Fruit fly (Drosophila melanogaster): Measurements from ENCODE around the gene CG7384.
A peak's percentile ranks its signal among the peaks of the same experiment; 100 is the strongest.

Gene CG7384

dm6 chr2L:10506557-10507252, 3.5 kb downstream of the CG7384 start, which contains the start of the genes Myo31DF and CG6094 (continued):
- TF ChIP-seq vnd (GFP tag; IDR thresholded peaks at IDR 0.05; ENCODE audit: partially characterized antibody) (peak; percentile 24; the same call in 1 of the 3 replicates), scrt (GFP tag; optimal IDR thresholded peaks at IDR 0.05) (no peak), da (GFP tag; optimal IDR thresholded peaks at IDR 0.05) (peak; percentile 24), sr (GFP tag; IDR thresholded peaks at IDR 0.05) (peak; percentile 46; the same call in 1 of the 3 replicates), hth (optimal IDR thresholded peaks at IDR 0.05) (no peak), CG11560 (tag; IDR thresholded peaks at IDR 0.05) (no peak), Doc2 (GFP tag; IDR thresholded peaks at IDR 0.05) (no peak), CG18011 (GFP tag; optimal IDR thresholded peaks at IDR 0.05) (peak; percentile 27), CG33213 (GFP tag; optimal IDR thresholded peaks at IDR 0.05) (peak; percentile 60), NC2α (GFP tag; optimal IDR thresholded peaks at IDR 0.05) (no peak), Side (GFP tag; optimal IDR thresholded peaks at IDR 0.05) (peak; percentile 51), ttk (GFP tag; IDR thresholded peaks at IDR 0.05) (no peak), E2f1 (GFP tag; IDR thresholded peaks at IDR 0.05) (no peak), CG11085 (GFP tag; IDR thresholded peaks at IDR 0.05) (no peak), CG10267 (tag; optimal IDR thresholded peaks at IDR 0.05) (peak; percentile 59), CG14050 (GFP tag; IDR thresholded peaks at IDR 0.05) (no peak), luna (GFP tag; optimal IDR thresholded peaks at IDR 0.05) (no peak), trem (tag; optimal IDR thresholded peaks at IDR 0.05) (peak; percentile 80), CG34376 (GFP tag; optimal IDR thresholded peaks at IDR 0.05) (peak; percentile 54), dpn (GFP tag; optimal IDR thresholded peaks at IDR 0.05) (peak; percentile 16 to 39), CG7786 (GFP tag; optimal IDR thresholded peaks at IDR 0.05) (peak; percentile 38), CG13424 (tag; optimal IDR thresholded peaks at IDR 0.05) (peak; percentile 30), CG12071 (GFP tag; optimal IDR thresholded peaks at IDR 0.05) (peak; percentile 40), rib (GFP tag; IDR thresholded peaks at IDR 0.05) (peak; percentile 89), CG6791 (GFP tag; IDR thresholded peaks at IDR 0.05; ENCODE audit: partially characterized antibody) (peak; percentile 68; the same call in 2 of the 3 replicates), CG12769 (tag; optimal IDR thresholded peaks at IDR 0.05) (peak; percentile 76), CG14441 (GFP tag; IDR thresholded peaks at IDR 0.05) (0 out of 2 replicates have a peak, but pooled peaks have one; percentile 34), Bdp1 (GFP tag; optimal IDR thresholded peaks at IDR 0.05) (peak; percentile 43), Opbp (GFP tag; IDR thresholded peaks at IDR 0.05; ENCODE audit: partially characterized antibody) (peak; percentile 66), ato (GFP tag; IDR thresholded peaks at IDR 0.05; ENCODE audit: partially characterized antibody) (peak; percentile 64; the same call in 1 of the 2 replicates), CG17912 (GFP tag; optimal IDR thresholded peaks at IDR 0.05) (no peak), CG15479 (GFP tag; optimal IDR thresholded peaks at IDR 0.05) (no peak), hkb (optimal IDR thresholded peaks at IDR 0.05) (peak; percentile 77), hkb (GFP tag; IDR thresholded peaks at IDR 0.05) (peak; percentile 34; the same call in 1 of the 2 replicates), CG11247 (GFP tag; IDR thresholded peaks at IDR 0.05) (no peak), peb (GFP tag; IDR thresholded peaks at IDR 0.05) (no peak), ash1 (GFP tag; optimal IDR thresholded peaks at IDR 0.05) (peak; percentile 20), CG2712 (tag; optimal IDR thresholded peaks at IDR 0.05) (peak; percentile 41), Chrac-16 (GFP tag; optimal IDR thresholded peaks at IDR 0.05) (no peak), CG12104 (GFP tag; optimal IDR thresholded peaks at IDR 0.05) (no peak), CG9437 (GFP tag; optimal IDR thresholded peaks at IDR 0.05) (no peak), Xbp1 (GFP tag; optimal IDR thresholded peaks at IDR 0.05) (peak; percentile 26), CTCF (GFP tag; optimal IDR thresholded peaks at IDR 0.05) (peak; percentile 75), btn (GFP tag; optimal IDR thresholded peaks at IDR 0.05) (no peak), cad (GFP tag; optimal IDR thresholded peaks at IDR 0.05) (no peak), CG42726 (GFP tag; IDR thresholded peaks at IDR 0.05; ENCODE audit: partially characterized antibody) (peak; percentile 75), ab (GFP tag; optimal IDR thresholded peaks at IDR 0.05) (no peak), gsb (GFP tag; IDR thresholded peaks at IDR 0.05) (no peak), Dip3 (GFP tag; optimal IDR thresholded peaks at IDR 0.05) (no peak), al (GFP tag; IDR thresholded peaks at IDR 0.05) (0 out of 2 replicates have a peak, but pooled peaks have one; percentile 4), CG11093 (GFP tag; IDR thresholded peaks at IDR 0.05) (no peak)
